Worm (Caenorhabditis elegans) whole organism, L4 larva: Measurements from ENCODE around the gene str-88.

Source experiments
- F37D6.2 ChIP-seq: sonication (generic microtip); optimal IDR thresholded peaks from 2 replicates; lab custom pipeline; 2016; ENCODE audit warnings: mild to moderate bottlenecking, missing genetic modification characterization, missing compliant biosample characterization
- F44E2.7 ChIP-seq: fragments of 200-800 bp; sonication (Bioruptor generic); IDR thresholded peaks from 2 replicates; pipeline ENCODE4 v2.1.2; 2022; ENCODE audit warnings: missing genetic modification characterization, missing compliant biosample characterization
- F49E8.2 ChIP-seq: sonication (generic microtip); optimal IDR thresholded peaks from 2 replicates; lab custom pipeline; 2016; ENCODE audit warnings: missing compliant biosample characterization, mild to moderate bottlenecking, missing genetic modification characterization, borderline replicate concordance
- R02D3.7 ChIP-seq: fragments of 150-350 bp; sonication (generic microtip); optimal IDR thresholded peaks from 3 replicates; lab custom pipeline; 2014; ENCODE audit warnings: missing biosample characterization, missing genetic modification characterization
- T20F7.1 ChIP-seq: fragments of 200-800 bp; sonication (Bioruptor generic); optimal IDR thresholded peaks from 2 replicates; lab custom pipeline; 2018; ENCODE audit warnings: mild to moderate bottlenecking, missing genetic modification characterization, missing compliant biosample characterization
- aha-1 ChIP-seq: fragments of 150-350 bp; peaks from one replicate; lab custom pipeline; 2014; ENCODE audit warnings: missing biosample characterization, missing genetic modification characterization
- ceh-62 ChIP-seq: sonication (generic microtip); optimal IDR thresholded peaks from 2 replicates; lab custom pipeline; 2017; ENCODE audit warnings: missing biosample characterization, missing genetic modification characterization
- daf-16 ChIP-seq, 3 experiments: sonication (generic microtip); optimal IDR thresholded peaks; 2 replicates each; lab custom pipeline; 2016 to 2017; ENCODE audit warnings: missing genetic modification characterization in 3 of 3, missing genetic modification reagents in 3 of 3, mild to moderate bottlenecking in 2 of 3, missing compliant biosample characterization in 2 of 3, missing biosample characterization in 1 of 3, moderate library complexity in 1 of 3
- dmd-9 ChIP-seq: fragments of 200-800 bp; sonication (Bioruptor generic); IDR thresholded peaks from 2 replicates; pipeline ENCODE4 v1.3.6; 2022; ENCODE audit warnings: missing genetic modification reagents, missing genetic modification characterization, missing compliant biosample characterization
- dpl-1 ChIP-seq: fragments of 150-350 bp; optimal IDR thresholded peaks from 2 replicates; lab custom pipeline; 2014; ENCODE audit warnings: missing biosample characterization, missing genetic modification reagents, missing genetic modification characterization
- dve-1 ChIP-seq: sonication (generic microtip); optimal IDR thresholded peaks from 2 replicates; lab custom pipeline; 2017; ENCODE audit warnings: antibody characterized with exemption, mild to moderate bottlenecking, missing genetic modification characterization, missing compliant biosample characterization; ENCODE audit not compliant: insufficient read depth
- fos-1 ChIP-seq: fragments of 150-350 bp; optimal IDR thresholded peaks from 2 replicates; lab custom pipeline; 2014; ENCODE audit warnings: missing biosample characterization, missing genetic modification characterization
- lin-15B ChIP-seq: fragments of 150-350 bp; sonication (generic microtip); optimal IDR thresholded peaks from 3 replicates; lab custom pipeline; 2014; ENCODE audit warnings: missing biosample characterization, missing genetic modification characterization
- lin-38 ChIP-seq: fragments of 200-800 bp; sonication (Bioruptor generic); IDR thresholded peaks from 2 replicates; pipeline ENCODE4 v1.3.6; 2022; ENCODE audit warnings: missing genetic modification reagents, missing genetic modification characterization, missing compliant biosample characterization
- lin-39 ChIP-seq: fragments of 150-350 bp; optimal IDR thresholded peaks from 2 replicates; lab custom pipeline; 2014; ENCODE audit warnings: missing biosample characterization, missing genetic modification reagents, missing genetic modification characterization
- lir-3 ChIP-seq: sonication (generic microtip); optimal IDR thresholded peaks from 2 replicates; lab custom pipeline; 2016; ENCODE audit warnings: mild to moderate bottlenecking, missing genetic modification characterization, missing compliant biosample characterization
- madf-5 ChIP-seq, 2 experiments: fragments of 200-800 bp; sonication (Bioruptor generic); IDR thresholded peaks; 2 replicates each; pipeline ENCODE4 v1.3.6; 2022; ENCODE audit warnings: missing compliant biosample characterization in 2 of 2, missing genetic modification characterization in 2 of 2
- mes-2 ChIP-seq: sonication (generic microtip); optimal IDR thresholded peaks from 2 replicates; lab custom pipeline; 2016; ENCODE audit warnings: missing genotype, mild to moderate bottlenecking, missing genetic modification characterization, missing compliant biosample characterization; ENCODE audit not compliant: poor library complexity, severe bottlenecking
- mxl-2 ChIP-seq: fragments of 200-800 bp; sonication (Bioruptor generic); conservative IDR thresholded peaks from 2 replicates; pipeline ENCODE4 v1.3.6; 2022; ENCODE audit warnings: missing genetic modification reagents, missing genetic modification characterization, missing compliant biosample characterization
- mxl-3 ChIP-seq: fragments of 200-800 bp; sonication (Bioruptor generic); optimal IDR thresholded peaks from 2 replicates; lab custom pipeline; 2018; ENCODE audit warnings: mild to moderate bottlenecking, missing genetic modification characterization, missing compliant biosample characterization
- nhr-237 ChIP-seq: sonication (generic microtip); optimal IDR thresholded peaks from 2 replicates; lab custom pipeline; 2017; ENCODE audit warnings: missing biosample characterization, missing genetic modification characterization
- nhr-28 ChIP-seq: fragments of 150-350 bp; optimal IDR thresholded peaks from 2 replicates; lab custom pipeline; 2014; ENCODE audit warnings: missing biosample characterization, missing genetic modification characterization
- nhr-41 ChIP-seq: fragments of 200-800 bp; sonication (Bioruptor generic); IDR thresholded peaks from 2 replicates; pipeline ENCODE4 v1.3.6; 2022; ENCODE audit warnings: missing genetic modification reagents, missing genetic modification characterization, missing compliant biosample characterization
- nhr-6 ChIP-seq: fragments of 150-350 bp; optimal IDR thresholded peaks from 2 replicates; lab custom pipeline; 2014; ENCODE audit warnings: missing biosample characterization, missing genetic modification characterization
- nhr-77 ChIP-seq: fragments of 150-350 bp; optimal IDR thresholded peaks from 2 replicates; lab custom pipeline; 2014; ENCODE audit warnings: missing biosample characterization, missing genetic modification characterization
- php-3 ChIP-seq: fragments of 200-800 bp; sonication (Bioruptor generic); IDR thresholded peaks from 2 replicates; pipeline ENCODE4 v1.3.6; 2022; ENCODE audit warnings: missing genetic modification reagents, missing genetic modification characterization, missing compliant biosample characterization
- pqm-1 ChIP-seq: sonication (generic microtip); optimal IDR thresholded peaks from 2 replicates; lab custom pipeline; 2017; ENCODE audit warnings: missing biosample characterization, missing genetic modification characterization
- skn-1 ChIP-seq: fragments of 150-350 bp; optimal IDR thresholded peaks from 2 replicates; lab custom pipeline; 2014; ENCODE audit warnings: missing biosample characterization, missing genetic modification characterization
- tra-1 ChIP-seq: fragments of 200-800 bp; sonication (Bioruptor generic); IDR thresholded peaks from 2 replicates; pipeline ENCODE4 v1.3.6; 2022; ENCODE audit warnings: missing genetic modification reagents, missing genetic modification characterization, missing compliant biosample characterization
- unc-62 ChIP-seq, 3 experiments: fragments of 150-350 bp in 1 of 3; sonication (generic microtip); optimal IDR thresholded peaks in 2 of 3; peaks in 1 of 3; 1 replicate in 1 of 3; 2 replicates in 2 of 3; lab custom pipeline; 2014 to 2017; ENCODE audit warnings: missing biosample characterization in 3 of 3, missing genetic modification characterization in 3 of 3, missing genetic modification reagents in 3 of 3, missing genotype in 1 of 3
- zag-1 ChIP-seq: fragments of 150-350 bp; optimal IDR thresholded peaks from 2 replicates; lab custom pipeline; 2014; ENCODE audit warnings: missing biosample characterization, missing genetic modification characterization

The str-88 gene

DNA sequence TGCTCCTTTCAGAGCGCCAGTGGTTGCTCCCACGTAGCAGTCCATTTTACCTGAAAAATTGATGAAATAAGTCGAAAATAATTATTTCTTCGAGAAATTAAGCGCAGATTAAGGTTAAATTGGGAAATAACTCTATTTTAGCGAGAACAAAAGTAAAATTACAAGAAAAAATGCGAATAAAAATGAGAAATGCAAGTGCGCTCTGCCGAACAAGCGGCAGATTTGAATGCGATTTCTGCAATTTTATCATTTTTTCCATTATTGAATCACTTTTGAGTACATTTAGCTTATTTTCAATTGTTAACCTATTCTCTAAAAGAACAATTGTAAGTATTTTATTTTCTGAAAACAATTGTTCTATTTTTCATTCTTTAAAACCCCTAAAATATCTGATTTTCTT, 11.3 kb upstream of the str-88 start, which contains the start of gene T06E6.1:
Gene T06E6.1, minus strand, starts transcription at position 56 of the 400 bp plus-strand sequence.
- no peak for TF ChIP-seq tra-1 (GFP tag; lab: Robert Waterston, UW)
- TF ChIP-seq mxl-2 (GFP tag; lab: Robert Waterston, UW) = no peak
- TF ChIP-seq unc-62 (GFP tag; optimal IDR thresholded peaks at IDR 0.05 in 1 of 2; lab: Kevin White, UChicago) = no peak
- TF ChIP-seq unc-62 (tag; optimal IDR thresholded peaks at IDR 0.05; lab: Kevin White, UChicago) = no peak
- peak; percentile 66 for TF ChIP-seq dpl-1 (GFP tag; lab: Kevin White, UChicago)
- no peak for TF ChIP-seq zag-1 (tag; lab: Kevin White, UChicago)
- no peak for TF ChIP-seq R02D3.7 (tag; lab: Kevin White, UChicago)
- TF ChIP-seq T20F7.1 (GFP tag; lab: Kevin White, UChicago) = no peak
- no peak for TF ChIP-seq lir-3 (tag; lab: Kevin White, UChicago)
- TF ChIP-seq nhr-6 (tag; lab: Kevin White, UChicago) = peak; percentile 71
- TF ChIP-seq lin-38 (GFP tag; lab: Robert Waterston, UW) = peak; percentile 54

ce11 chrV:15392064-15392463, 8.4 kb upstream of the str-88 start:
- peak; percentile 53 for TF ChIP-seq lin-38 (GFP tag; lab: Robert Waterston, UW)
- no peak for TF ChIP-seq lin-39 (tag; lab: Kevin White, UChicago)
- TF ChIP-seq dve-1 (tag; lab: Kevin White, UChicago) = no peak

ce11 chrV:15388820-15389384, 5.3 kb upstream of the str-88 start, which contains the start of gene srh-170:
srh-170 (minus strand) TSS chrV:15388870.
- 0 out of 2 replicates have a peak, but pooled peaks have one; percentile 24 for TF ChIP-seq php-3 (GFP tag; lab: Robert Waterston, UW)
- no peak for TF ChIP-seq nhr-28 (tag; lab: Kevin White, UChicago)
- TF ChIP-seq mxl-3 = no peak

ce11 chrV:15384733-15385132, 1.1 kb upstream of the str-88 start, which contains the start of gene str-102:
str-102 (plus strand) TSS chrV:15385033.
- no peak for TF ChIP-seq nhr-237
- no peak for TF ChIP-seq F44E2.7
- no peak for TF ChIP-seq aha-1 (tag; lab: Kevin White, UChicago)
- TF ChIP-seq lin-38 (GFP tag; lab: Robert Waterston, UW) = no peak
- no peak for TF ChIP-seq nhr-6 (tag; lab: Kevin White, UChicago)
- no peak for TF ChIP-seq dmd-9 (GFP tag; lab: Robert Waterston, UW)
- no peak for TF ChIP-seq F37D6.2 (tag; lab: Kevin White, UChicago)
- TF ChIP-seq ceh-62 (tag; lab: Kevin White, UChicago) = no peak
- TF ChIP-seq nhr-41 (GFP tag; lab: Robert Waterston, UW) = no peak
- TF ChIP-seq mes-2 (tag; lab: Kevin White, UChicago) = no peak
- no peak for TF ChIP-seq madf-5 (GFP tag; IDR thresholded peaks at IDR 0.05; lab: Robert Waterston, UW)
- no peak for TF ChIP-seq F49E8.2 (tag; lab: Kevin White, UChicago)
- no peak for TF ChIP-seq skn-1
- no peak for TF ChIP-seq lin-15B

DNA sequence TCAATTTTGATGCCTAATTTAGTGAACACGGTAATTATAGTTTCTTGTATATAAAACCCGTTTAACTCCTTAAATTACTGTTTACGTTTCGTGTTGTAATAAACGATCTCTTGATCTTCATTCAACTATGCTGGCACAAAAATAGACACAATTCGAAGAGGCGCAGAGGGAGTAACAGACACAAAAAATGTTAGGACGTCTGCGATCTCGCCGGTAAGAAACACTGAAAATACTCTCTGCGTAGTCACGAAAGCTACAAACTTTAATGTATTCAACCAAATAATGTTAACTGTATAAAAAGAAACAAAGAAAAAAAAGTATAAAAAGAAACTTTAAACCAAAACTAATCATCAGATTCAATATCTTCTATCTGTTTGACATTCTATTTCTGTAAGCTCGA, 2.8 kb downstream of the str-88 start, which contains the start of gene dhs-23:
Gene dhs-23, plus strand, starts transcription at position 363 of the 400 bp plus-strand sequence.
- TF ChIP-seq fos-1 (tag; lab: Kevin White, UChicago) (no peak), daf-16 (GFP tag; optimal IDR thresholded peaks at IDR 0.05; lab: Kevin White, UChicago) (no peak), daf-16 (tag; optimal IDR thresholded peaks at IDR 0.05; lab: Kevin White, UChicago) (peak; percentile 69), pqm-1 (tag; lab: Kevin White, UChicago) (peak; percentile 12), nhr-77 (peak; percentile 81), F44E2.7 (no peak), nhr-28 (tag; lab: Kevin White, UChicago) (peak; percentile 93)
